Fruit fly (Drosophila melanogaster): Measurements from ENCODE around the gene RhoGAP92B.

RhoGAP92B gene

DNA sequence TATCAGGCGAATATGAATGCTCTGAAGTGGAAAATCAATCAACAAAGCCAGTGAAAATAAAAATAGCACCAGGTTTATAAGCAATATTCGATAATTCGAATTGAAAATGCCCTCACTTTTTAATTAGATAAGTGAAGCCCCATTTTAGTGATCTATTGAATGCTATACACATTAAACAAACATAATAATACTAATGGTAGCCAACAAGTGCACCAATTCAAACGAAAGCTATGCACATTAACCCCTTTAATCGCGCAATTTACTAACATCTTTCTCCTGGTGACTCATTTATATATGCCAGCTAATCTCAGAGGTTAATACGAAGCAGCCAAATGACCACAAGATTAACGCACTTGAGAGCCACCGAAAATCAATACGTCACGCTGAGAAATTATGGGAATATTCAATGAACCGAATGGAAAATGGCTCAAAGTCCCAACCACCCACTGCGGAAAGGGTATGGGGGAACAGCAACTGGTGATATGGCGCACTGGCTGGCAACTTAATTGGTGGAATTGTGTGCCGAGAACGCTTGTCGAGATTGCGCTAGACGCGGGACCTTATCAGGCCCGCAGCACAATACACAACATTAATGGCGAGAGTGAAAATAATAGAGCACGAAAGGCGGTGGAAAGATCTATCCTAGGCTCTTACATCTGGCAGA, 45.5 kb upstream of the RhoGAP92B start (continued):
- TF ChIP-seq Lpt (GFP tag; optimal IDR thresholded peaks at IDR 0.05) = no peak
- no peak for TF ChIP-seq CG3919 (GFP tag; optimal IDR thresholded peaks at IDR 0.05)
- TF ChIP-seq Sox14 (GFP tag; optimal IDR thresholded peaks at IDR 0.05) = no peak
- TF ChIP-seq CG11902 (GFP tag; optimal IDR thresholded peaks at IDR 0.05) = no peak
- no peak for TF ChIP-seq CG10631 (GFP tag; optimal IDR thresholded peaks at IDR 0.05)
- no peak for TF ChIP-seq CG3032 (tag; optimal IDR thresholded peaks at IDR 0.05)
- no peak for TF ChIP-seq Smox (GFP tag; optimal IDR thresholded peaks at IDR 0.05)
- TF ChIP-seq CG31627 (GFP tag; optimal IDR thresholded peaks at IDR 0.05) = peak; percentile 6

DNA sequence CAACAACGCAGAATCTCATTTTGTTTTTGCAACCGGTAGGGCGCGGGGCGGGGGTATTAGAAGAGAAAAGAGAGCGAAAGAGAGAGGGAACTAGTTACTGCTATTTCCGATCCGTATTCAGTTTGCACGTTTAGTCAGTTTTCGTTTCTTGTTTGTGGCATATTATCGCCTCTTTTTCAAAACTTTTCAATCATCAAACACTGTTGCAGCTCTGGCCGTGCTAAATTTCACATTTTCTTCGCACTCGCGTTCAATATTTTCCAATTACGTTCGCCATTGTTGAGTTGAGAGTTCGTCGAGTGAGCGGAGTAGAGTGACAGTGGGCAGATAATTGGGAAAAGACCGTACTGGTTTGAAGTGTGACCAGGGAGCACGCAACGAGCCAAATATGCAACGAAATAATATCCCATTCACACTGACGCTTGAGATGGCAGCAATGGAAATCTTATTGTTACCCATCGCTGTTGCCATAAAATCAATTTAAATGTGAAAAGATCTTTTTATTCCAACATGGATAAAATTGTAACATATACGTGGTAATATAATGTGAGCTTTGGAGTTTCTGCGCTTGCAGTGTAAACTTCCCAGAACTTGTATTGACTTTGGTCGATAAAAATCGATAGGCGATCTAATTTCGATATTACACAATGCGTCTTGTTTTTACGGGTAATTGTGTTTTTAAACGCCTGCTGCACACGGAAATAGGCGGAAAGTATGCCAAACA, 43.8 kb upstream of the RhoGAP92B start, which contains the start of the genes Ire1 and Mrm2:
Gene Ire1 (minus strand): TSS at position 296 of the 724 bp plus-strand sequence.
Gene Mrm2 (plus strand): TSS at position 615 of the 724 bp plus-strand sequence.
- no peak for TF ChIP-seq Lpt (GFP tag; optimal IDR thresholded peaks at IDR 0.05)
- TF ChIP-seq lz (GFP tag; optimal IDR thresholded peaks at IDR 0.05) = peak; percentile 82
- peak; percentile 37 for TF ChIP-seq spab (GFP tag; optimal IDR thresholded peaks at IDR 0.05)
- no peak for TF ChIP-seq CG11762 (GFP tag; optimal IDR thresholded peaks at IDR 0.05; ENCODE audit: insufficient read depth)
- peak; percentile 78 for TF ChIP-seq pdm3 (GFP tag; optimal IDR thresholded peaks at IDR 0.05)
- TF ChIP-seq Gug (GFP tag; IDR thresholded peaks at IDR 0.05) = peak; percentile 67
- peak; percentile 74 for TF ChIP-seq Eip78C (GFP tag)
- TF ChIP-seq Sox15 (GFP tag; optimal IDR thresholded peaks at IDR 0.05) = peak; percentile 80
- TF ChIP-seq Hr39 (GFP tag; optimal IDR thresholded peaks at IDR 0.05) = peak; percentile 90
- TF ChIP-seq eg (GFP tag; IDR thresholded peaks at IDR 0.05) = peak; percentile 88
- TF ChIP-seq CG6792 (GFP tag; optimal IDR thresholded peaks at IDR 0.05) = peak; percentile 49
- TF ChIP-seq dsx (GFP tag; optimal IDR thresholded peaks at IDR 0.05; ENCODE audit: poor library complexity, severe bottlenecking) = peak; percentile 51
- peak; percentile 98 for TF ChIP-seq fkh (GFP tag; optimal IDR thresholded peaks at IDR 0.05)
- TF ChIP-seq CG11902 (GFP tag; optimal IDR thresholded peaks at IDR 0.05) = peak; percentile 77
- peak; percentile 56 for TF ChIP-seq fd59A (GFP tag; optimal IDR thresholded peaks at IDR 0.05)
- peak; percentile 92 for TF ChIP-seq svp (GFP tag)
- TF ChIP-seq Smox (GFP tag; optimal IDR thresholded peaks at IDR 0.05) = peak; percentile 68
- TF ChIP-seq OdsH (GFP tag; optimal IDR thresholded peaks at IDR 0.05) = peak; percentile 78
- TF ChIP-seq CG3032 (tag; optimal IDR thresholded peaks at IDR 0.05) = peak; percentile 78
- no peak for TF ChIP-seq Hr38 (GFP tag; optimal IDR thresholded peaks at IDR 0.05)
- peak; percentile 88 for TF ChIP-seq Sox14 (GFP tag; optimal IDR thresholded peaks at IDR 0.05)
- peak; percentile 59 for TF ChIP-seq CG3919 (GFP tag; optimal IDR thresholded peaks at IDR 0.05)
- TF ChIP-seq Eip75B (GFP tag; optimal IDR thresholded peaks at IDR 0.05) = peak; percentile 76
- peak; percentile 19 for TF ChIP-seq Sox102F (GFP tag; optimal IDR thresholded peaks at IDR 0.05)
- peak; percentile 49 for TF ChIP-seq vri (GFP tag; optimal IDR thresholded peaks at IDR 0.05)
- peak; percentile 63 for TF ChIP-seq topi (GFP tag; optimal IDR thresholded peaks at IDR 0.05)
- peak; percentile 75 for TF ChIP-seq Ets21C (GFP tag; optimal IDR thresholded peaks at IDR 0.05)
- peak; percentile 77 for TF ChIP-seq acj6 (GFP tag; optimal IDR thresholded peaks at IDR 0.05)
- peak; percentile 60 for TF ChIP-seq CG10669 (GFP tag; optimal IDR thresholded peaks at IDR 0.05)
- no peak for TF ChIP-seq CG9139 (GFP tag; optimal IDR thresholded peaks at IDR 0.05)
- peak; percentile 23 to 29 for TF ChIP-seq salr (GFP tag; optimal IDR thresholded peaks at IDR 0.05)
- peak; percentile 74 for TF ChIP-seq CG32006 (GFP tag; optimal IDR thresholded peaks at IDR 0.05)
- peak; percentile 79 for TF ChIP-seq esn (GFP tag; optimal IDR thresholded peaks at IDR 0.05)
- TF ChIP-seq CG15336 (GFP tag; IDR thresholded peaks at IDR 0.05) = peak; percentile 33; the same call in 1 of the 2 replicates
- peak; percentile 50 for TF ChIP-seq CG7368 (GFP tag; optimal IDR thresholded peaks at IDR 0.05)
- no peak for TF ChIP-seq CG4318 (GFP tag; optimal IDR thresholded peaks at IDR 0.05)
- TF ChIP-seq Blimp-1 (GFP tag; optimal IDR thresholded peaks at IDR 0.05) = no peak
- peak; percentile 91 for TF ChIP-seq CG31627 (GFP tag; optimal IDR thresholded peaks at IDR 0.05)
- no peak; the same call in 2 of the 3 replicates for TF ChIP-seq CG8119 (GFP tag; IDR thresholded peaks at IDR 0.05)
- peak; percentile 71 for TF ChIP-seq CG6854 (GFP tag; optimal IDR thresholded peaks at IDR 0.05)
- peak; percentile 9 for TF ChIP-seq net (GFP tag; optimal IDR thresholded peaks at IDR 0.05)
- peak; percentile 45; the same call in 1 of the 2 replicates for TF ChIP-seq CG11294 (GFP tag; IDR thresholded peaks at IDR 0.05)
- peak; percentile 79 for TF ChIP-seq Hr4 (GFP tag; optimal IDR thresholded peaks at IDR 0.05)
- peak; percentile 48 for TF ChIP-seq CG16779 (tag; optimal IDR thresholded peaks at IDR 0.05)
- TF ChIP-seq ss (GFP tag; optimal IDR thresholded peaks at IDR 0.05) = peak in 1 of 2 experiments; percentile 63
